Fruit fly (Drosophila melanogaster) whole organism, prepupa: Measurements from ENCODE around the gene dmrt93B.

ENCODE experiments used
- Blimp-1 ChIP-seq: fragments of 200-800 bp; sonication (Bioruptor generic); optimal IDR thresholded peaks from 3 replicates; lab custom pipeline; 2017; ENCODE audit warnings: missing biosample characterization, missing genetic modification characterization, mild to moderate bottlenecking, moderate library complexity, missing genetic modification reagents
- CG10631 ChIP-seq: fragments of 200-800 bp; sonication (Bioruptor generic); optimal IDR thresholded peaks from 2 replicates; lab custom pipeline; 2016; ENCODE audit warnings: missing biosample characterization, missing genetic modification characterization
- CG10669 ChIP-seq: fragments of 200-800 bp; sonication (Bioruptor generic); optimal IDR thresholded peaks from 3 replicates; lab custom pipeline; 2018; ENCODE audit warnings: missing biosample characterization, mild to moderate bottlenecking, missing genetic modification characterization, moderate library complexity
- CG11294 ChIP-seq: fragments of 200-800 bp; sonication (Bioruptor generic); IDR thresholded peaks from 2 replicates; pipeline ENCODE4 v1.3.6; 2022; ENCODE audit warnings: missing biosample characterization, missing genetic modification characterization
- CG11762 ChIP-seq: fragments of 200-800 bp; sonication (Bioruptor generic); optimal IDR thresholded peaks from 3 replicates; lab custom pipeline; 2016; ENCODE audit warnings: missing biosample characterization, missing genetic modification characterization; ENCODE audit not compliant: insufficient read depth
- CG11902 ChIP-seq: fragments of 200-800 bp; sonication (Bioruptor generic); optimal IDR thresholded peaks from 3 replicates; lab custom pipeline; 2016; ENCODE audit warnings: missing biosample characterization, missing genetic modification characterization
- CG16779 ChIP-seq: fragments of 200-800 bp; sonication (Bioruptor generic); optimal IDR thresholded peaks from 3 replicates; lab custom pipeline; 2017; ENCODE audit warnings: missing biosample characterization, mild to moderate bottlenecking, missing genetic modification characterization
- CG3032 ChIP-seq: fragments of 200-800 bp; optimal IDR thresholded peaks from 2 replicates; lab custom pipeline; 2019; ENCODE audit warnings: missing biosample characterization, mild to moderate bottlenecking, missing genetic modification characterization, moderate library complexity
- CG31627 ChIP-seq: fragments of 200-800 bp; sonication (Bioruptor generic); optimal IDR thresholded peaks from 3 replicates; lab custom pipeline; 2016; ENCODE audit warnings: missing biosample characterization, missing genetic modification characterization
- CG34406 ChIP-seq: fragments of 200-800 bp; sonication (Bioruptor generic); optimal IDR thresholded peaks from 3 replicates; lab custom pipeline; 2016; ENCODE audit warnings: missing biosample characterization, missing genetic modification characterization
- CG3919 ChIP-seq: fragments of 200-800 bp; sonication (Bioruptor generic); optimal IDR thresholded peaks from 3 replicates; lab custom pipeline; 2016; ENCODE audit warnings: missing biosample characterization, missing genetic modification characterization
- CG6163 ChIP-seq: fragments of 200-800 bp; sonication (Bioruptor generic); IDR thresholded peaks from 3 replicates; pipeline ENCODE4 v1.3.6; 2022; ENCODE audit warnings: missing biosample characterization, missing genetic modification characterization
- CG6808 ChIP-seq: fragments of 200-800 bp; sonication (Bioruptor generic); optimal IDR thresholded peaks from 3 replicates; lab custom pipeline; 2017; ENCODE audit warnings: missing biosample characterization, missing genetic modification characterization, mild to moderate bottlenecking, moderate library complexity, missing genetic modification reagents
- CG6854 ChIP-seq: fragments of 200-800 bp; sonication (Bioruptor generic); optimal IDR thresholded peaks from 2 replicates; lab custom pipeline; 2017; ENCODE audit warnings: missing biosample characterization, mild to moderate bottlenecking, missing genetic modification characterization
- CG7368 ChIP-seq: fragments of 200-800 bp; sonication (Bioruptor generic); optimal IDR thresholded peaks from 3 replicates; lab custom pipeline; 2016; ENCODE audit warnings: missing biosample characterization, missing genetic modification characterization
- CG8319 ChIP-seq: fragments of 200-800 bp; sonication (Bioruptor generic); optimal IDR thresholded peaks from 3 replicates; lab custom pipeline; 2016; ENCODE audit warnings: missing biosample characterization, missing genetic modification characterization
- CG9139 ChIP-seq: fragments of 200-800 bp; sonication (Bioruptor generic); optimal IDR thresholded peaks from 3 replicates; lab custom pipeline; 2017; ENCODE audit warnings: missing biosample characterization, mild to moderate bottlenecking, missing genetic modification characterization
- Eip75B ChIP-seq: fragments of 200-800 bp; sonication (Bioruptor generic); optimal IDR thresholded peaks from 3 replicates; lab custom pipeline; 2016; ENCODE audit warnings: missing biosample characterization, missing genetic modification characterization
- Eip78C ChIP-seq: fragments of 200-800 bp; sonication (Bioruptor generic); peaks from one replicate; lab custom pipeline; 2016; ENCODE audit warnings: missing biosample characterization, missing genetic modification characterization
- Eip93F ChIP-seq: fragments of 200-800 bp; sonication (Bioruptor generic); optimal IDR thresholded peaks from 2 replicates; lab custom pipeline; 2016; ENCODE audit warnings: missing biosample characterization, mild to moderate bottlenecking, missing genetic modification characterization
- Ets21C ChIP-seq: fragments of 200-800 bp; sonication (Bioruptor generic); optimal IDR thresholded peaks from 3 replicates; lab custom pipeline; 2016; ENCODE audit warnings: missing biosample characterization, missing genetic modification characterization
- Hr39 ChIP-seq: fragments of 200-800 bp; sonication (Bioruptor generic); optimal IDR thresholded peaks from 2 replicates; lab custom pipeline; 2016; ENCODE audit warnings: missing biosample characterization, missing genetic modification characterization
- Hr4 ChIP-seq: fragments of 200-800 bp; sonication (Bioruptor generic); optimal IDR thresholded peaks from 3 replicates; lab custom pipeline; 2016; ENCODE audit warnings: missing biosample characterization, missing genetic modification characterization
- Lpt ChIP-seq: fragments of 200-800 bp; sonication (Bioruptor generic); optimal IDR thresholded peaks from 3 replicates; lab custom pipeline; 2016; ENCODE audit warnings: missing biosample characterization, missing genetic modification characterization
- Met ChIP-seq: fragments of 200-800 bp; sonication (Bioruptor generic); optimal IDR thresholded peaks from 3 replicates; lab custom pipeline; 2016; ENCODE audit warnings: missing biosample characterization, missing genetic modification characterization
- OdsH ChIP-seq: fragments of 200-800 bp; sonication (Bioruptor generic); optimal IDR thresholded peaks from 3 replicates; lab custom pipeline; 2016; ENCODE audit warnings: missing biosample characterization, missing genetic modification characterization
- Smox ChIP-seq: fragments of 200-800 bp; sonication (Bioruptor generic); optimal IDR thresholded peaks from 3 replicates; lab custom pipeline; 2016; ENCODE audit warnings: missing biosample characterization, missing genetic modification characterization
- Sox102F ChIP-seq: fragments of 200-800 bp; sonication (Bioruptor generic); optimal IDR thresholded peaks from 2 replicates; lab custom pipeline; 2016; ENCODE audit warnings: missing biosample characterization, mild to moderate bottlenecking, missing genetic modification characterization
- Sox15 ChIP-seq: fragments of 200-800 bp; sonication (Bioruptor generic); optimal IDR thresholded peaks from 3 replicates; lab custom pipeline; 2016; ENCODE audit warnings: missing biosample characterization, missing genetic modification characterization
- achi ChIP-seq: fragments of 200-800 bp; sonication (Bioruptor generic); optimal IDR thresholded peaks from 3 replicates; lab custom pipeline; 2016; ENCODE audit warnings: missing biosample characterization, missing genetic modification characterization
- acj6 ChIP-seq: fragments of 200-800 bp; sonication (Bioruptor generic); optimal IDR thresholded peaks from 3 replicates; lab custom pipeline; 2016; ENCODE audit warnings: missing biosample characterization, missing genetic modification characterization
- cyc ChIP-seq: fragments of 200-800 bp; sonication (Bioruptor generic); optimal IDR thresholded peaks from 3 replicates; lab custom pipeline; 2016; ENCODE audit warnings: missing biosample characterization, missing genetic modification characterization
- dac ChIP-seq: fragments of 200-800 bp; sonication (Bioruptor generic); optimal IDR thresholded peaks from 2 replicates; lab custom pipeline; 2017; ENCODE audit warnings: missing biosample characterization, mild to moderate bottlenecking, missing genetic modification characterization
- dsx ChIP-seq: fragments of 200-800 bp; optimal IDR thresholded peaks from 3 replicates; lab custom pipeline; 2019; ENCODE audit warnings: missing biosample characterization, mild to moderate bottlenecking, missing genetic modification characterization, moderate library complexity; ENCODE audit not compliant: poor library complexity, severe bottlenecking
- esn ChIP-seq: fragments of 200-800 bp; sonication (Bioruptor generic); optimal IDR thresholded peaks from 2 replicates; lab custom pipeline; 2016; ENCODE audit warnings: missing biosample characterization, mild to moderate bottlenecking, missing genetic modification characterization, moderate library complexity
- fd59A ChIP-seq: fragments of 200-800 bp; sonication (Bioruptor generic); optimal IDR thresholded peaks from 2 replicates; lab custom pipeline; 2017; ENCODE audit warnings: missing biosample characterization, mild to moderate bottlenecking, missing genetic modification characterization, missing genetic modification reagents
- fd85E ChIP-seq: fragments of 200-800 bp; sonication (Bioruptor generic); optimal IDR thresholded peaks from 3 replicates; lab custom pipeline; 2016; ENCODE audit warnings: missing biosample characterization, missing genetic modification characterization
- fkh ChIP-seq: fragments of 200-800 bp; sonication (Bioruptor generic); optimal IDR thresholded peaks from 3 replicates; lab custom pipeline; 2017; ENCODE audit warnings: missing biosample characterization, mild to moderate bottlenecking, missing genetic modification characterization, moderate library complexity
- lz ChIP-seq: fragments of 200-800 bp; sonication (Bioruptor generic); optimal IDR thresholded peaks from 3 replicates; lab custom pipeline; 2016; ENCODE audit warnings: missing biosample characterization, missing genetic modification characterization
- net ChIP-seq: fragments of 200-800 bp; sonication (Bioruptor generic); optimal IDR thresholded peaks from 3 replicates; lab custom pipeline; 2016; ENCODE audit warnings: missing biosample characterization, missing genetic modification characterization
- spab ChIP-seq: fragments of 200-800 bp; sonication (Bioruptor generic); optimal IDR thresholded peaks from 2 replicates; lab custom pipeline; 2017; ENCODE audit warnings: missing biosample characterization, mild to moderate bottlenecking, missing genetic modification characterization, missing genetic modification reagents
- ss ChIP-seq, 2 experiments: fragments of 200-800 bp; sonication (Bioruptor generic); optimal IDR thresholded peaks; 2 replicates in 1 of 2; 3 replicates in 1 of 2; lab custom pipeline; 2017 to 2018; ENCODE audit warnings: mild to moderate bottlenecking in 2 of 2, missing biosample characterization in 2 of 2, missing genetic modification characterization in 2 of 2, moderate library complexity in 1 of 2
- svp ChIP-seq: fragments of 200-800 bp; sonication (Bioruptor generic); peaks from one replicate; lab custom pipeline; 2016; ENCODE audit warnings: missing biosample characterization, missing genetic modification characterization
- topi ChIP-seq: fragments of 200-800 bp; sonication (Bioruptor generic); optimal IDR thresholded peaks from 3 replicates; lab custom pipeline; 2016; ENCODE audit warnings: missing biosample characterization, missing genetic modification characterization
- vri ChIP-seq: fragments of 200-800 bp; sonication (Bioruptor generic); optimal IDR thresholded peaks from 3 replicates; lab custom pipeline; 2016; ENCODE audit warnings: missing biosample characterization, mild to moderate bottlenecking, missing genetic modification characterization

The dmrt93B gene

DNA sequence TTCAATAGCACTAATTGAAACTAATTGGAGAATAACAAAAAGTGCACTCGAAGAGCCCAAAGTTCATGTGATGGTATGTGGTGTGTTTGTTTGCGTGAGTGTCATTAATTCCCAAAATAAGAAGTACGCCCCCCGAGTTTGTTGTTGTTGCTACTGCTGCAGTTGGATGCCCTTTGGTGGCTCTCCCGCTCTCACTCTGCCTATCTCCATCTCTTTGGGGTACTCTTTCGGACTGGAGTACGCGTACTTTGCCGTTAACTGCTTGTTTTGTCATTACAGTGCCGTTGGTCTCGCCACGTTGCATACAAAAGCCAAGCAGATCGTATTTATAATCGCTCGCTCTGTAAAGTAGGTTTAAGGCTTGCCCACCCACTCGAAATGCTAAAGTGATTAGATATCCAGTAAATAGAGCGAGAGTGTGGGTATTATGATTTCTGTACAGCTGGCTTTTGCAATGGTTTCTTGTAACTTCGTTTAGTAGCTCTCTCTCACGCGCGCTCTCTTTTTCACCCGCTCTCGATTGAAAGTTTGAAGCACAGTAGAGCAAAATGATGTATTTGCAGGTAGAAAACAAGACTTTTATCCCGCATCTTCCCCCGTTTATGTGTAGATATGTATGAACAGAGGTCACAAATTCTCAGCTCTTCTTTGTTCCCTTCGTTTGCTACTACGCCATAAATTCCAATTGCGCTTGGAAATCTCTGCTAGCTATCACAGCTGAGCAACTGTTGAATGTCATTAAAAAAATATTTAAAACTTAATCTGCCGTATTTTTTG lies 38.3 kb downstream of the dmrt93B start (continued):
- peak; percentile 69 for TF ChIP-seq esn (GFP tag; lab: Kevin White, UChicago)
- peak; percentile 42 for TF ChIP-seq lz (GFP tag; lab: Kevin White, UChicago)
- TF ChIP-seq CG34406 (GFP tag; lab: Kevin White, UChicago), result peak; percentile 47
- no peak for TF ChIP-seq CG3032 (tag; lab: Kevin White, UChicago)
- TF ChIP-seq Met (GFP tag; lab: Kevin White, UChicago), result peak; percentile 71
- peak; percentile 49 for TF ChIP-seq CG3919 (GFP tag; lab: Kevin White, UChicago)
- TF ChIP-seq CG10631 (GFP tag; lab: Kevin White, UChicago), result no peak
- TF ChIP-seq Lpt (GFP tag; lab: Kevin White, UChicago), result peak; percentile 40
- no peak for TF ChIP-seq CG8319 (GFP tag; lab: Kevin White, UChicago)
- peak; percentile 49 for TF ChIP-seq Sox15
- TF ChIP-seq Smox (GFP tag; lab: Kevin White, UChicago), result peak; percentile 54
- peak; percentile 89 for TF ChIP-seq svp (GFP tag; lab: Kevin White, UChicago)
- peak; percentile 67 for TF ChIP-seq CG31627 (GFP tag; lab: Kevin White, UChicago)
- TF ChIP-seq Hr4 (GFP tag; lab: Kevin White, UChicago), result peak; percentile 64
- TF ChIP-seq CG9139, result no peak
- TF ChIP-seq CG6808 (GFP tag; lab: Kevin White, UChicago), result peak; percentile 28
- TF ChIP-seq Eip93F (GFP tag; lab: Kevin White, UChicago), result peak; percentile 61
- TF ChIP-seq achi (GFP tag; lab: Kevin White, UChicago), result peak; percentile 39
- TF ChIP-seq CG7368 (GFP tag; lab: Kevin White, UChicago), result peak; percentile 5
- TF ChIP-seq CG11762 (GFP tag; lab: Kevin White, UChicago), result peak; percentile 10
- TF ChIP-seq spab, result no peak
- TF ChIP-seq CG6163 (GFP tag; lab: Robert Waterston, UW), result 0 out of 3 replicates have a peak, but pooled peaks have one; percentile 25
- peak; percentile 41 for TF ChIP-seq dac (GFP tag; lab: Kevin White, UChicago)
- TF ChIP-seq net (GFP tag; lab: Kevin White, UChicago), result peak; percentile 26
- TF ChIP-seq CG6854 (GFP tag; lab: Kevin White, UChicago), result no peak
- peak; percentile 47 for TF ChIP-seq OdsH (GFP tag; lab: Kevin White, UChicago)
- peak in 1 of 2 experiments; percentile 37 for TF ChIP-seq ss (GFP tag; optimal IDR thresholded peaks at IDR 0.05; lab: Kevin White, UChicago)
- TF ChIP-seq Eip78C (GFP tag; lab: Kevin White, UChicago), result peak; percentile 83
- no peak for TF ChIP-seq fd85E (GFP tag; lab: Kevin White, UChicago)
- TF ChIP-seq, all 60 proteins: peak for 43

DNA sequence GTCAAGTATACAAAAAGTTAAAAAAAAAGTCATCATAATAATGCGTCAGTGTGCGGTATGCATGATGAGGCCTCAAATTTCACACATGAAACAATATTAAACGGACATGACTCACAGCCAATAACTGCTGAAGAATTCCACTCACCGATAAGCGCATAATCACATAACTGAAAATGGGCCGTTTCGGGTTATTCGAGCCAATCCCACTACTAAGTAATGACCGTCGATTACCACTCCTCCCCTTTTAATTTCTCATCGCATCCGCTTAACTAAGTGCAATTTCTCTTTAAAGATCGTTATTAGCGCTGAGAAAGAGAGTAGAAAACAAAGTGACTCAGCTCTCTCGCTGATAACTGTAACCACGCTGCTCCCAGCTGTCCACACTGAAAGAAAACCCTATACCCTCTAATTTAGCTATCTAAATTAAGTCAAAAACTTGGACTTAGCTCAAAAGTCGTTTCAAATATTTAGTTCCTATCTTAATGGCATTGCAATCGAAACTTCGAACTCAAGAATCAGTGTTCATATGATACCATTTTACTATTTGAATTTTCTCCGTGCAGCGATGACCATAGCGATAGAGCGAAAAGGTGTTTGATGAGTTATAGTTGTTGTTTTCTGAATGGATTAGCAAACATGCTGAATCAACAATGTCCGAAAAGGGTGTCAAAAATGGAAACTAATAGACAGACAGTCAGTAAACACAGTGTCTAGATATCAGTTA lies 39.1 kb downstream of the dmrt93B start:
- TF ChIP-seq spab, result no peak
- peak; percentile 25 for TF ChIP-seq CG11902 (GFP tag; lab: Kevin White, UChicago)
- peak; percentile 67 for TF ChIP-seq vri (GFP tag; lab: Kevin White, UChicago)
- peak; percentile 96 for TF ChIP-seq fkh (GFP tag; lab: Kevin White, UChicago)
- no peak for TF ChIP-seq Ets21C (GFP tag; lab: Kevin White, UChicago)
- TF ChIP-seq topi (GFP tag; lab: Kevin White, UChicago), result peak; percentile 53
- TF ChIP-seq acj6, result peak; percentile 76
- TF ChIP-seq cyc (GFP tag; lab: Kevin White, UChicago), result peak; percentile 70
- TF ChIP-seq dsx (GFP tag; lab: Kevin White, UChicago), result peak; percentile 25
- TF ChIP-seq CG7368 (GFP tag; lab: Kevin White, UChicago), result peak; percentile 52
- peak; percentile 62; the same call in 1 of the 2 replicates for TF ChIP-seq CG11294 (GFP tag; lab: Robert Waterston, UW)
- TF ChIP-seq Eip75B (GFP tag; lab: Kevin White, UChicago), result peak; percentile 76
- peak; percentile 70 for TF ChIP-seq Hr39 (GFP tag; lab: Kevin White, UChicago)
- TF ChIP-seq Hr4 (GFP tag; lab: Kevin White, UChicago), result peak; percentile 91
- no peak for TF ChIP-seq Blimp-1 (GFP tag; lab: Kevin White, UChicago)
- peak; percentile 6 for TF ChIP-seq fd59A (GFP tag; lab: Kevin White, UChicago)
- TF ChIP-seq CG34406 (GFP tag; lab: Kevin White, UChicago), result peak; percentile 64
- peak; percentile 64 for TF ChIP-seq Lpt (GFP tag; lab: Kevin White, UChicago)
- TF ChIP-seq CG6854 (GFP tag; lab: Kevin White, UChicago), result no peak
- TF ChIP-seq CG10669 (GFP tag; lab: Kevin White, UChicago), result no peak
- TF ChIP-seq CG3032 (tag; lab: Kevin White, UChicago), result peak; percentile 63
- no peak for TF ChIP-seq Sox102F (GFP tag; lab: Kevin White, UChicago)
- TF ChIP-seq CG16779 (tag; lab: Kevin White, UChicago), result no peak
- peak; percentile 50 for TF ChIP-seq CG10631 (GFP tag; lab: Kevin White, UChicago)
- peak; percentile 70 for TF ChIP-seq esn (GFP tag; lab: Kevin White, UChicago)
- TF ChIP-seq fd85E (GFP tag; lab: Kevin White, UChicago), result no peak
- TF ChIP-seq net (GFP tag; lab: Kevin White, UChicago), result peak; percentile 78
- TF ChIP-seq Smox (GFP tag; lab: Kevin White, UChicago), result no peak
